Worm (Caenorhabditis elegans) whole organism, L1 larva: ENCODE measurements around the gene M02D8.3.

Experiments used
- aly-2 ChIP-seq: fragments of 150-350 bp; optimal IDR thresholded peaks from 2 replicates; lab custom pipeline; 2014; ENCODE audit warnings: missing biosample characterization, missing genetic modification characterization
- dsc-1 ChIP-seq: sonication (generic microtip); optimal IDR thresholded peaks from 2 replicates; lab custom pipeline; 2016; ENCODE audit warnings: mild to moderate bottlenecking, missing genetic modification characterization, missing compliant biosample characterization
- jun-1 ChIP-seq: fragments of 150-350 bp; optimal IDR thresholded peaks from 2 replicates; lab custom pipeline; 2014; ENCODE audit warnings: missing biosample characterization, missing genetic modification reagents, missing genetic modification characterization
- lin-15B ChIP-seq: fragments of 150-350 bp; sonication (generic microtip); optimal IDR thresholded peaks from 3 replicates; lab custom pipeline; 2014; ENCODE audit warnings: missing biosample characterization, missing genetic modification characterization
- lir-3 ChIP-seq: sonication (generic microtip); optimal IDR thresholded peaks from 2 replicates; lab custom pipeline; 2016; ENCODE audit warnings: mild to moderate bottlenecking, missing genetic modification characterization, moderate library complexity, missing compliant biosample characterization; ENCODE audit not compliant: poor library complexity
- nhr-12 ChIP-seq: sonication (generic microtip); optimal IDR thresholded peaks from 2 replicates; lab custom pipeline; 2017; ENCODE audit warnings: missing biosample characterization, missing genetic modification characterization
- pag-3 ChIP-seq: sonication (generic microtip); optimal IDR thresholded peaks from 2 replicates; lab custom pipeline; 2017; ENCODE audit warnings: missing genetic modification characterization, mild to moderate bottlenecking, missing compliant biosample characterization, antibody characterized with exemption, borderline replicate concordance; ENCODE audit not compliant: insufficient read depth
- skn-1 ChIP-seq: fragments of 150-350 bp; optimal IDR thresholded peaks from 2 replicates; lab custom pipeline; 2014; ENCODE audit warnings: missing biosample characterization, missing genetic modification characterization
- swsn-7 ChIP-seq: sonication (generic microtip); optimal IDR thresholded peaks from 2 replicates; lab custom pipeline; 2016; ENCODE audit warnings: missing genetic modification characterization, missing compliant biosample characterization
- tlp-1 ChIP-seq: fragments of 150-350 bp; optimal IDR thresholded peaks from 2 replicates; lab custom pipeline; 2014; ENCODE audit warnings: missing biosample characterization, missing genetic modification characterization
- unc-30 ChIP-seq: sonication (generic microtip); optimal IDR thresholded peaks from 2 replicates; lab custom pipeline; 2017; ENCODE audit warnings: missing biosample characterization, missing genetic modification characterization
- unc-62 ChIP-seq: fragments of 150-350 bp; optimal IDR thresholded peaks from 2 replicates; lab custom pipeline; 2014; ENCODE audit warnings: missing biosample characterization, missing genetic modification reagents, missing genetic modification characterization
- ztf-11 ChIP-seq, 2 experiments: sonication (generic microtip); optimal IDR thresholded peaks; 2 replicates each; lab custom pipeline; 2016 to 2017; ENCODE audit warnings: missing genetic modification characterization in 2 of 2, missing biosample characterization in 1 of 2, missing compliant biosample characterization in 1 of 2

DNA sequence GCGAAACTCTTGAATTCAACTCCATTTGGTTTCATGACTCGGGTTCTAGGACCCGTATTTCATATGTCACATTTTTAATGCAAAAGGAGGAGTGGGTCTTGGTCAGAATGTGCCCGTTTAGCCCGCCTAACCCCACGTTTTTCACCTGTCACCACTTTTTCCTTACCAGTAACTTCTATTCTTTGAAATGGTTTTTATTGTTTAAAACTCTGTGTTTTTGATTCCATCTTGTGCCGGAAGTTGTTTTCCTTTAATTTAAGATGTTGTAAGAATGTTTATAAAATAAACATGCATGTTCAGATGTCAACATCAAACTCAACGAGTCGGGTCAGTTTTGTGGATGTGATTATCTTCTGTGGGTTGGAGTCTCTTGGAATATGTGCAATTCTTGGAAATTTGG lies 41.7 kb upstream of the M02D8.3 start, which contains the start of gene ZK721.4:
- TF ChIP-seq tlp-1 (tag; lab: Kevin White, UChicago): no peak
- no peak for TF ChIP-seq lir-3
- no peak for TF ChIP-seq ztf-11 (tag; optimal IDR thresholded peaks at IDR 0.05; lab: Kevin White, UChicago)
- no peak for TF ChIP-seq nhr-12 (tag; lab: Kevin White, UChicago)
- no peak for TF ChIP-seq skn-1
- TF ChIP-seq jun-1: no peak
- no peak for TF ChIP-seq unc-30 (tag; lab: Kevin White, UChicago)
- no peak for TF ChIP-seq swsn-7 (tag; lab: Kevin White, UChicago)
- no peak for TF ChIP-seq lin-15B (tag; lab: Kevin White, UChicago)
- TF ChIP-seq dsc-1 (tag; lab: Kevin White, UChicago): no peak
- TF ChIP-seq pag-3 (tag; lab: Kevin White, UChicago): no peak
- no peak for TF ChIP-seq unc-62 (GFP tag; lab: Kevin White, UChicago)
- TF ChIP-seq aly-2 (tag; lab: Kevin White, UChicago): no peak
